Fruit fly (Drosophila melanogaster): ENCODE measurements around the gene betaTub85D.

Gene betaTub85D

dm6 chr3R:9393542-9394025, 16.5 kb downstream of the betaTub85D start (continued):
- no peak for TF ChIP-seq Ets65A (GFP tag)
- TF ChIP-seq CG15073 (GFP tag; optimal IDR thresholded peaks at IDR 0.05), result peak; percentile 13
- TF ChIP-seq chif (GFP tag; optimal IDR thresholded peaks at IDR 0.05), result peak; percentile 39 to 56
- 0 out of 3 replicates have a peak, but pooled peaks have one; percentile 6 for TF ChIP-seq C15 (GFP tag; IDR thresholded peaks at IDR 0.05)
- TF ChIP-seq nerfin-2 (GFP tag; IDR thresholded peaks at IDR 0.05; ENCODE audit: partially characterized antibody), result no peak
- TF ChIP-seq vvl (GFP tag; IDR thresholded peaks at IDR 0.05), result peak; percentile 75
- peak; percentile 93 for TF ChIP-seq CG33557 (GFP tag; optimal IDR thresholded peaks at IDR 0.05)
- TF ChIP-seq Camta (GFP tag; optimal IDR thresholded peaks at IDR 0.05), result peak; percentile 36
- 0 out of 2 replicates have a peak, but pooled peaks have one; percentile 12 for TF ChIP-seq Nf-YA (GFP tag; IDR thresholded peaks at IDR 0.05)
- peak; percentile 68 for TF ChIP-seq nerfin-1 (tag; optimal IDR thresholded peaks at IDR 0.05)
- no peak for TF ChIP-seq eve (GFP tag; optimal IDR thresholded peaks at IDR 0.05)
- TF ChIP-seq CG4282 (GFP tag; optimal IDR thresholded peaks at IDR 0.05), result no peak
- TF ChIP-seq Drgx (GFP tag; IDR thresholded peaks at IDR 0.05), result peak; percentile 97
- TF ChIP-seq CG32767 (GFP tag; IDR thresholded peaks at IDR 0.05), result no peak
- no peak for TF ChIP-seq ash1 (GFP tag; optimal IDR thresholded peaks at IDR 0.05)
- no peak for TF ChIP-seq inv (GFP tag; IDR thresholded peaks at IDR 0.05; ENCODE audit: partially characterized antibody)
- peak; percentile 66 for TF ChIP-seq sim (GFP tag; IDR thresholded peaks at IDR 0.05)
- no peak for TF ChIP-seq HLH4C (GFP tag; IDR thresholded peaks at IDR 0.05; ENCODE audit: partially characterized antibody)
- TF ChIP-seq CG11398 (GFP tag; optimal IDR thresholded peaks at IDR 0.05), result peak; percentile 7
- peak; percentile 53; the same call in 1 of the 2 replicates for TF ChIP-seq stc (GFP tag; IDR thresholded peaks at IDR 0.05)
- TF ChIP-seq hkb (optimal IDR thresholded peaks at IDR 0.05), result no peak
- peak; percentile 75 for TF ChIP-seq hkb (GFP tag; IDR thresholded peaks at IDR 0.05)
- peak; percentile 28 for TF ChIP-seq Abd-B (GFP tag; optimal IDR thresholded peaks at IDR 0.05)
- no peak for TF ChIP-seq CG7271 (tag; optimal IDR thresholded peaks at IDR 0.05)
- peak; percentile 89 for TF ChIP-seq fd64A (GFP tag; optimal IDR thresholded peaks at IDR 0.05)
- no peak for TF ChIP-seq fru (optimal IDR thresholded peaks at IDR 0.05)
- TF ChIP-seq ATbp (GFP tag; optimal IDR thresholded peaks at IDR 0.05), result peak; percentile 71
- peak; percentile 59 for TF ChIP-seq CG30403 (GFP tag; optimal IDR thresholded peaks at IDR 0.05)
- peak in 1 of 2 experiments; percentile 25 for TF ChIP-seq Hr78 (GFP tag; optimal IDR thresholded peaks at IDR 0.05)
- no peak; the same call in 1 of the 2 replicates for TF ChIP-seq CG8765 (GFP tag; IDR thresholded peaks at IDR 0.05)
- TF ChIP-seq Opbp (GFP tag; IDR thresholded peaks at IDR 0.05; ENCODE audit: partially characterized antibody), result no peak
- peak; percentile 15 for TF ChIP-seq crc (GFP tag; optimal IDR thresholded peaks at IDR 0.05)
- TF ChIP-seq CG10565 (GFP tag; optimal IDR thresholded peaks at IDR 0.05), result no peak
- peak; percentile 64 for TF ChIP-seq tap (tag; optimal IDR thresholded peaks at IDR 0.05)
- TF ChIP-seq CG17361 (GFP tag; IDR thresholded peaks at IDR 0.05), result peak; percentile 67
- TF ChIP-seq hb (GFP tag; IDR thresholded peaks at IDR 0.05; ENCODE audit: partially characterized antibody), result no peak
- no peak for TF ChIP-seq sc (optimal IDR thresholded peaks at IDR 0.05)
- TF ChIP-seq sc (GFP tag; optimal IDR thresholded peaks at IDR 0.05), result peak; percentile 73
- 0 out of 3 replicates have a peak, but pooled peaks have one; percentile 18 for TF ChIP-seq CG2199 (GFP tag; IDR thresholded peaks at IDR 0.05)
- no peak for TF ChIP-seq CG1792 (GFP tag; optimal IDR thresholded peaks at IDR 0.05)
- TF ChIP-seq gce (GFP tag; IDR thresholded peaks at IDR 0.05), result peak; percentile 70; the same call in 2 of the 3 replicates
- peak; percentile 80 for TF ChIP-seq CG1233 (GFP tag; optimal IDR thresholded peaks at IDR 0.05)
- TF ChIP-seq cwo (GFP tag; optimal IDR thresholded peaks at IDR 0.05), result peak; percentile 44
- TF ChIP-seq CG34376 (GFP tag; optimal IDR thresholded peaks at IDR 0.05), result peak; percentile 30
- peak; percentile 46; the same call in 1 of the 2 replicates for TF ChIP-seq CG4404 (GFP tag; IDR thresholded peaks at IDR 0.05)
- TF ChIP-seq CG6791 (GFP tag; IDR thresholded peaks at IDR 0.05; ENCODE audit: partially characterized antibody), result no peak
- TF ChIP-seq CG12155 (GFP tag; optimal IDR thresholded peaks at IDR 0.05), result peak; percentile 20
- peak; percentile 54 for TF ChIP-seq CG11723 (GFP tag; optimal IDR thresholded peaks at IDR 0.05)
- peak; percentile 15; the same call in 1 of the 2 replicates for TF ChIP-seq CG9932 (GFP tag; IDR thresholded peaks at IDR 0.05)
- TF ChIP-seq HLH54F (GFP tag; optimal IDR thresholded peaks at IDR 0.05), result no peak
- TF ChIP-seq CG10321 (GFP tag; IDR thresholded peaks at IDR 0.05), result peak; percentile 36; the same call in 1 of the 2 replicates

Measured in whole organism, embryonic.